Worm (Caenorhabditis elegans): ENCODE data around the gene Y57G11B.6.

The Y57G11B.6 gene

DNA sequence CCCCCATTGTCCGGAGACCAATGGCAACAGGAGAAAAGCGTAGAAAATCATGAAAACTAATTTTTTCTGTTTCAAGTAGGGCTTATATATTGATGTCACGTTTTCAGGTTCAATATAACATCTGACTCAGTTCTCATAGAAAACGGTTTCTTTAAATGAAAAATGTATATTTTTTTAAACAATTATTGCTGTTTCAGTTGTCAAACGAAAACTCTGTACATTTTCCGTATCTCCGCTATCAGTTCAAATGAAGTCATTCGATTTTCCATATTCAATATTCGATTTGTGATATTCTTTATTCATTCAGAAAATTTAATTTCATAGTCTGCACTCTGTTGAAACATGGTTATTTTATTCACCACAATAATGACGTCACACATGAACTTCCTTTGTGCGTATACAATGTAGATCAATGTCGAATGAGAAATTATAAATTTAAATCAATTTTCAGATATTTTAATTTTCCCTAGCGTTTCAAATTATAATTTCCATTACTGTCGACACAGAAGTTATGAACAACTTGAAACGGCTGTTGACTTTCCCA lies 24.0 kb upstream of the Y57G11B.6 start, which contains the start of gene Y57G11B.8:
TSS of gene Y57G11B.8 (minus strand) at position 51 of the 544 bp plus-strand sequence.
- TF ChIP-seq nhr-12 (tag; optimal IDR thresholded peaks at IDR 0.05) (no peak), ceh-43 (GFP tag; optimal IDR thresholded peaks at IDR 0.05) (no peak), unc-120 (tag; optimal IDR thresholded peaks at IDR 0.05; ENCODE audit: poor library complexity, severe bottlenecking) (no peak), nhr-2 (tag; optimal IDR thresholded peaks at IDR 0.05) (no peak), lin-32 (GFP tag; optimal IDR thresholded peaks at IDR 0.05) (no peak), sptf-1 (tag; optimal IDR thresholded peaks at IDR 0.05) (no peak), tbx-8 (GFP tag; optimal IDR thresholded peaks at IDR 0.05) (no peak), elt-3 (tag; optimal IDR thresholded peaks at IDR 0.05) (no peak), elt-1 (tag; optimal IDR thresholded peaks at IDR 0.05; ENCODE audit: borderline replicate concordance, insufficient read depth) (no peak), ztf-11 (tag; optimal IDR thresholded peaks at IDR 0.05) (no peak), ceh-39 (tag; optimal IDR thresholded peaks at IDR 0.05) (no peak), nhr-76 (tag; optimal IDR thresholded peaks at IDR 0.05) (no peak), M03D4.4 (tag; optimal IDR thresholded peaks at IDR 0.05) (no peak), blmp-1 (tag; optimal IDR thresholded peaks at IDR 0.05) (no peak), ces-1 (GFP tag; optimal IDR thresholded peaks at IDR 0.05) (no peak)

- TF ChIP-seq zip-8 (tag; optimal IDR thresholded peaks at IDR 0.05) (no peak), elt-3 (tag; optimal IDR thresholded peaks at IDR 0.05) (no peak), ham-2 (GFP tag; optimal IDR thresholded peaks at IDR 0.05) (peak; percentile 71), cnd-1 (tag; optimal IDR thresholded peaks at IDR 0.05) (peak; percentile 71), ceh-83 (GFP tag; optimal IDR thresholded peaks at IDR 0.05) (peak; percentile 81), nhr-237 (tag; optimal IDR thresholded peaks at IDR 0.05) (no peak), bed-3 (GFP tag; optimal IDR thresholded peaks at IDR 0.05) (peak; percentile 22), lsy-2 (tag; optimal IDR thresholded peaks at IDR 0.05) (no peak), blmp-1 (tag; optimal IDR thresholded peaks at IDR 0.05) (no peak), pha-4 (tag; optimal IDR thresholded peaks at IDR 0.05) (no peak), nhr-2 (tag; optimal IDR thresholded peaks at IDR 0.05) (no peak), flh-1 (GFP tag; optimal IDR thresholded peaks at IDR 0.05) (peak; percentile 16), elt-1 (tag; optimal IDR thresholded peaks at IDR 0.05; ENCODE audit: borderline replicate concordance, insufficient read depth) (no peak), M03D4.4 (tag; optimal IDR thresholded peaks at IDR 0.05) (peak; percentile 63)
These were observed 21.8 kb upstream of the Y57G11B.6 start for ce11 chrIV:14576471-14576870.

- TF ChIP-seq ham-2 (GFP tag; optimal IDR thresholded peaks at IDR 0.05) (no peak), lin-13 (tag; optimal IDR thresholded peaks at IDR 0.05) (no peak), sptf-1 (tag; optimal IDR thresholded peaks at IDR 0.05) (no peak), nhr-237 (tag; optimal IDR thresholded peaks at IDR 0.05) (no peak), elt-1 (tag; optimal IDR thresholded peaks at IDR 0.05; ENCODE audit: borderline replicate concordance, insufficient read depth) (no peak), ces-1 (GFP tag; optimal IDR thresholded peaks at IDR 0.05) (no peak), mab-5 (tag; optimal IDR thresholded peaks at IDR 0.05) (no peak), mls-2 (tag; optimal IDR thresholded peaks at IDR 0.05) (no peak)
These were observed 19.7 kb upstream of the Y57G11B.6 start, which contains the start of the genes Y57G11B.3 and Y57G11B.5 for ce11 chrIV:14574282-14574869. Y57G11B.3 (minus strand) TSS chrIV:14574382. Y57G11B.5 (plus strand) TSS chrIV:14574819.

- no peak for TF ChIP-seq ham-2 (GFP tag; optimal IDR thresholded peaks at IDR 0.05)
- TF ChIP-seq lin-13 (tag; optimal IDR thresholded peaks at IDR 0.05), result no peak
- TF ChIP-seq elt-1 (tag; optimal IDR thresholded peaks at IDR 0.05; ENCODE audit: borderline replicate concordance, insufficient read depth), result no peak
These were observed 18.4 kb upstream of the Y57G11B.6 start for ce11 chrIV:14573068-14573467.

- TF ChIP-seq tbx-8 (GFP tag; optimal IDR thresholded peaks at IDR 0.05), result no peak
- no peak for TF ChIP-seq ham-2 (GFP tag; optimal IDR thresholded peaks at IDR 0.05)
- TF ChIP-seq cnd-1 (tag; optimal IDR thresholded peaks at IDR 0.05), result no peak
- TF ChIP-seq lsy-2 (tag; optimal IDR thresholded peaks at IDR 0.05), result no peak
These were observed 17.9 kb upstream of the Y57G11B.6 start, which contains the start of gene glb-34 for ce11 chrIV:14572607-14573006. glb-34 (minus strand) TSS chrIV:14572707.

DNA sequence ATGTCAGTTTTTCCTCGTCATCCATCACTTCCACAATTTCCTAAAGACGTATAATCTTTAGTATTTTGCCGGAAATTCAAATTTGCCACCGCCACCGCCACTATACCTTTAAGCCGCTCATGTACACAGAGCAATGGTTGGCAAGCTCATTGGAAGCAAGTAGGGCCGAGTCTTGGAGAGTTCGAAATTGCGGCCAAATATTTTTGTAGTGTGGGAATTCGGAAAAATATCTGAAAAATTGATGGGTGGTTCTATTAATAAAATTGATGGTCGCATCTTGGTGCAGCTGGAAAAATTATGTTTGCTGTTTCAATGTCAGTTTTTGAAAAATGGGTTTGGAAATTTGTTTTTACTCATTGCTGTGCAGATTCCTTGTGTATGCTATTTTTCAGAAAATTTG lies 16.9 kb upstream of the Y57G11B.6 start:
- no peak for TF ChIP-seq ztf-11 (tag; optimal IDR thresholded peaks at IDR 0.05)
- TF ChIP-seq ham-2 (GFP tag; optimal IDR thresholded peaks at IDR 0.05), result no peak
- no peak for TF ChIP-seq unc-62 (GFP tag; optimal IDR thresholded peaks at IDR 0.05)
- no peak for TF ChIP-seq nhr-76 (tag; optimal IDR thresholded peaks at IDR 0.05)
